Worm (Caenorhabditis elegans): ENCODE measurements around the gene clec-257.

DNA sequence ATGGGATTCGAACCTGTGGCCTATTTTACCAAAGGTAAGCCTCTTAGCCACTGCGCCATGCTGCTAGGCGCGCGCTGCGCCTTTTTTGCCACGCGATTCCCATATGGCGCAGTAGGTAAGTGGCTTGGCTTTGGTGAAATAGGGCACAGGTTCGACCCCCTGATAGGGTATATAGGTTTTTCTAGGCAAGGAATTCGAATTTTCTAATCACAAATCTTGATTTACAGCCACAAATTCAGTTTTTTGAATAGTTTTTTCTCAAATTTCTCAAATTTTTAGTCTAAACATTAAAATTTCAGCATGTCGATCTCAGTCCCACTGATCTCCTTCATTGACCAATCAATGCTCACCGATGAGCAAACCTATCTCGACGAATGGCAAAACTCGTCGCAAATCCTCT, 37.8 kb downstream of the clec-257 start, which contains the start of gene C54E10.3:
- TF ChIP-seq him-1 (tag; optimal IDR thresholded peaks at IDR 0.05) (no peak), dao-5 (tag; optimal IDR thresholded peaks at IDR 0.05) (no peak)
